Worm (Caenorhabditis elegans) whole organism, L2 larva: ENCODE data around the gene ric-3.

Experiments
- C34F6.9 ChIP-seq: fragments of 150-350 bp; optimal IDR thresholded peaks from 2 replicates; lab custom pipeline; 2014; ENCODE audit warnings: missing biosample characterization, missing genetic modification characterization
- F13H6.1 ChIP-seq: sonication (generic microtip); optimal IDR thresholded peaks from 2 replicates; lab custom pipeline; 2016; ENCODE audit warnings: missing genetic modification characterization, missing compliant biosample characterization
- R02D3.7 ChIP-seq: fragments of 150-350 bp; optimal IDR thresholded peaks from 2 replicates; lab custom pipeline; 2014; ENCODE audit warnings: missing biosample characterization, missing genetic modification characterization
- Y55F3AM.14 ChIP-seq: fragments of 200-800 bp; sonication (Bioruptor generic); optimal IDR thresholded peaks from 2 replicates; lab custom pipeline; 2018; ENCODE audit warnings: mild to moderate bottlenecking, missing genetic modification characterization, missing compliant biosample characterization
- ZK546.5 ChIP-seq: sonication (generic microtip); optimal IDR thresholded peaks from 2 replicates; lab custom pipeline; 2017; ENCODE audit warnings: missing biosample characterization, missing genetic modification characterization
- alr-1 ChIP-seq: fragments of 150-350 bp; optimal IDR thresholded peaks from 2 replicates; lab custom pipeline; 2014; ENCODE audit warnings: missing biosample characterization, missing genetic modification characterization
- aly-2 ChIP-seq: fragments of 150-350 bp; optimal IDR thresholded peaks from 2 replicates; lab custom pipeline; 2014; ENCODE audit warnings: missing biosample characterization, missing genetic modification characterization
- ama-1 ChIP-seq: fragments of 150-350 bp; optimal IDR thresholded peaks from 2 replicates; lab custom pipeline; 2018; ENCODE audit warnings: inconsistent platforms
- blmp-1 ChIP-seq: sonication (generic microtip); optimal IDR thresholded peaks from 2 replicates; lab custom pipeline; 2017; ENCODE audit warnings: missing genetic modification characterization, mild to moderate bottlenecking, missing compliant biosample characterization, antibody characterized with exemption, moderate library complexity; ENCODE audit not compliant: insufficient read depth
- ceh-16 ChIP-seq: fragments of 150-350 bp; optimal IDR thresholded peaks from 2 replicates; lab custom pipeline; 2014; ENCODE audit warnings: missing biosample characterization, missing genetic modification characterization
- ceh-82 ChIP-seq: fragments of 150-350 bp; optimal IDR thresholded peaks from 2 replicates; lab custom pipeline; 2014; ENCODE audit warnings: missing biosample characterization, missing genetic modification characterization
- crh-2 ChIP-seq: sonication (generic microtip); optimal IDR thresholded peaks from 2 replicates; lab custom pipeline; 2017; ENCODE audit warnings: missing biosample characterization, missing genetic modification characterization
- dmd-4 ChIP-seq: sonication (generic microtip); optimal IDR thresholded peaks from 2 replicates; lab custom pipeline; 2017; ENCODE audit warnings: missing biosample characterization, missing genetic modification characterization
- egl-27 ChIP-seq: sonication (generic microtip); optimal IDR thresholded peaks from 3 replicates; lab custom pipeline; 2017; ENCODE audit warnings: missing biosample characterization, missing genetic modification reagents, missing genetic modification characterization
- elt-1 ChIP-seq: fragments of 150-350 bp; optimal IDR thresholded peaks from 2 replicates; lab custom pipeline; 2014; ENCODE audit warnings: missing biosample characterization, missing genetic modification characterization
- elt-3 ChIP-seq: sonication (generic microtip); optimal IDR thresholded peaks from 2 replicates; lab custom pipeline; 2017; ENCODE audit warnings: missing biosample characterization, missing genetic modification characterization
- fos-1 ChIP-seq: fragments of 150-350 bp; optimal IDR thresholded peaks from 2 replicates; lab custom pipeline; 2014; ENCODE audit warnings: missing biosample characterization, missing genetic modification characterization
- gmeb-1 ChIP-seq: fragments of 150-350 bp; optimal IDR thresholded peaks from 2 replicates; lab custom pipeline; 2014; ENCODE audit warnings: missing biosample characterization, missing genetic modification characterization
- lin-11 ChIP-seq: fragments of 150-350 bp; sonication (generic microtip); optimal IDR thresholded peaks from 2 replicates; lab custom pipeline; 2014; ENCODE audit warnings: missing biosample characterization, missing genetic modification characterization, inconsistent platforms, mixed read lengths
- lin-13 ChIP-seq: fragments of 150-350 bp; optimal IDR thresholded peaks from 2 replicates; lab custom pipeline; 2014; ENCODE audit warnings: missing biosample characterization, missing genetic modification reagents, missing genetic modification characterization
- lin-39 ChIP-seq: fragments of 150-350 bp; optimal IDR thresholded peaks from 2 replicates; lab custom pipeline; 2014; ENCODE audit warnings: missing biosample characterization, missing genetic modification reagents, missing genetic modification characterization
- lsy-2 ChIP-seq, 2 experiments: fragments of 150-350 bp in 1 of 2; sonication (generic microtip) in 1 of 2; optimal IDR thresholded peaks; 2 replicates each; lab custom pipeline; 2014 to 2017; ENCODE audit warnings: missing biosample characterization in 2 of 2, missing genetic modification characterization in 2 of 2
- mab-5 ChIP-seq: fragments of 150-350 bp; optimal IDR thresholded peaks from 2 replicates; lab custom pipeline; 2014; ENCODE audit warnings: missing biosample characterization, missing genetic modification characterization
- mbf-1 ChIP-seq: sonication (generic microtip); optimal IDR thresholded peaks from 2 replicates; lab custom pipeline; 2017; ENCODE audit warnings: missing biosample characterization, missing genetic modification characterization
- mdl-1 ChIP-seq, 2 experiments: fragments of 150-350 bp in 1 of 2; sonication (generic microtip) in 1 of 2; optimal IDR thresholded peaks; 2 replicates each; lab custom pipeline; 2017; ENCODE audit warnings: missing biosample characterization in 2 of 2, missing genetic modification characterization in 2 of 2
- nhr-10 ChIP-seq: sonication (generic microtip); optimal IDR thresholded peaks from 2 replicates; lab custom pipeline; 2017; ENCODE audit warnings: missing biosample characterization, missing genetic modification characterization
- nhr-11 ChIP-seq: fragments of 150-350 bp; optimal IDR thresholded peaks from 2 replicates; lab custom pipeline; 2014; ENCODE audit warnings: missing biosample characterization, missing genetic modification characterization
- nhr-12 ChIP-seq: fragments of 150-350 bp; optimal IDR thresholded peaks from 2 replicates; lab custom pipeline; 2014; ENCODE audit warnings: missing biosample characterization, missing genetic modification characterization
- nhr-129 ChIP-seq: fragments of 150-350 bp; optimal IDR thresholded peaks from 2 replicates; lab custom pipeline; 2014; ENCODE audit warnings: missing biosample characterization, missing genetic modification characterization
- nhr-21 ChIP-seq: fragments of 150-350 bp; optimal IDR thresholded peaks from 2 replicates; lab custom pipeline; 2014; ENCODE audit warnings: missing biosample characterization, missing genetic modification characterization
- nhr-23 ChIP-seq: fragments of 150-350 bp; optimal IDR thresholded peaks from 2 replicates; lab custom pipeline; 2014; ENCODE audit warnings: missing biosample characterization, missing genetic modification reagents, missing genetic modification characterization
- nhr-237 ChIP-seq: fragments of 150-350 bp; optimal IDR thresholded peaks from 2 replicates; lab custom pipeline; 2014; ENCODE audit warnings: missing biosample characterization, missing genetic modification characterization
- nhr-25 ChIP-seq: fragments of 150-350 bp; sonication (generic microtip); optimal IDR thresholded peaks from 3 replicates; lab custom pipeline; 2014; ENCODE audit warnings: missing biosample characterization, missing genetic modification characterization
- nhr-6 ChIP-seq: fragments of 150-350 bp; optimal IDR thresholded peaks from 2 replicates; lab custom pipeline; 2014; ENCODE audit warnings: missing biosample characterization, missing genetic modification characterization
- nhr-77 ChIP-seq: fragments of 150-350 bp; optimal IDR thresholded peaks from 2 replicates; lab custom pipeline; 2014; ENCODE audit warnings: missing biosample characterization, missing genetic modification characterization
- peb-1 ChIP-seq: fragments of 150-350 bp; optimal IDR thresholded peaks from 2 replicates; lab custom pipeline; 2014; ENCODE audit warnings: missing biosample characterization, missing genetic modification characterization
- sem-4 ChIP-seq: fragments of 150-350 bp; optimal IDR thresholded peaks from 2 replicates; lab custom pipeline; 2014; ENCODE audit warnings: missing biosample characterization, missing genetic modification reagents, missing genetic modification characterization
- skn-1 ChIP-seq: sonication (generic microtip); optimal IDR thresholded peaks from 2 replicates; lab custom pipeline; 2017; ENCODE audit warnings: missing biosample characterization, missing genetic modification characterization
- sma-3 ChIP-seq: sonication (generic microtip); optimal IDR thresholded peaks from 2 replicates; lab custom pipeline; 2016; ENCODE audit warnings: missing genetic modification reagents, missing genetic modification characterization, missing compliant biosample characterization
- sma-9 ChIP-seq, 2 experiments: fragments of 150-350 bp in 1 of 2; sonication (generic microtip) in 1 of 2; optimal IDR thresholded peaks; 2 replicates each; lab custom pipeline; 2014 to 2016; ENCODE audit warnings: missing genetic modification characterization in 2 of 2, mild to moderate bottlenecking in 1 of 2, missing biosample characterization in 1 of 2, missing compliant biosample characterization in 1 of 2, missing genetic modification reagents in 1 of 2, moderate library complexity in 1 of 2
- snpc-4 ChIP-seq: fragments of 150-350 bp; optimal IDR thresholded peaks from 2 replicates; lab custom pipeline; 2014; ENCODE audit warnings: missing biosample characterization, missing genetic modification characterization
- unc-39 ChIP-seq: fragments of 150-350 bp; optimal IDR thresholded peaks from 2 replicates; lab custom pipeline; 2014; ENCODE audit warnings: missing biosample characterization, missing genetic modification characterization
- unc-55 ChIP-seq: fragments of 150-350 bp; sonication (generic microtip); optimal IDR thresholded peaks from 3 replicates; lab custom pipeline; 2014; ENCODE audit warnings: missing biosample characterization, missing genetic modification reagents, missing genetic modification characterization
- unc-62 ChIP-seq: fragments of 150-350 bp; optimal IDR thresholded peaks from 2 replicates; lab custom pipeline; 2014; ENCODE audit warnings: missing biosample characterization, missing genetic modification reagents, missing genetic modification characterization
- zag-1 ChIP-seq: fragments of 150-350 bp; optimal IDR thresholded peaks from 2 replicates; lab custom pipeline; 2014; ENCODE audit warnings: missing biosample characterization, missing genetic modification characterization
- ztf-1 ChIP-seq: fragments of 200-800 bp; sonication (Bioruptor generic); conservative IDR thresholded peaks from 2 replicates; pipeline ENCODE4 v1.3.6; 2022; ENCODE audit warnings: missing genetic modification characterization, missing compliant biosample characterization
- ztf-11 ChIP-seq: sonication (generic microtip); optimal IDR thresholded peaks from 2 replicates; lab custom pipeline; 2017; ENCODE audit warnings: missing biosample characterization, missing genetic modification characterization
- ztf-4 ChIP-seq: fragments of 150-350 bp; optimal IDR thresholded peaks from 2 replicates; lab custom pipeline; 2014; ENCODE audit warnings: missing biosample characterization, missing genetic modification characterization

The ric-3 gene

DNA sequence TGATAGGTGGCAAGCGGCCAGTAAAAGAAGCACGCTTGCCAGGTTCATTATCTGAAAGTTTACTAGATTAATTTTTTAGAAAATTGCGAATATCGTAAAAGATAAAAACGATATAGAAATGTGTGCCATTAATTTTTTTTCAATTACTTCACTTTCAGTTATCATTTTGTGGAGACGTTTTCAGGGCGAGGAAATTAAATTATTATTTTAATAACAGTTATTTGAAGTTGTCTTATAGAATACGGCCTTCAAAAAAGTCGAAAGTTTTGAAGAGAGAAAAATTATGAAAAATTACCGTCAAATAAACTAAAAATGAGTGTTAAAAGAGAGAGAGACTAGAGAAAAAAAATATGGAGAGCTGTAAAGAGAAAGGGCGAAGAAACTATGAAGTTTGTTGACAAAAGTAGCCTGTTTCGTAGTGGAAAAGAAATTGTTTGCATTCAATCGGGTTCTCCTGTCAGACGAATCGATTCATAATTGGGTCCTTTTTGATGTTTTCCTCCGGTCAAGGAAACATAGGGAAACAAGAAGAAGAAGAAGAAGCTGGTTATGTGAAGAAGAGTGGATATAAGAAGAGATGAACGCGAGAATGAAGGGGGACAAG, 16.7 kb downstream of the ric-3 start, which contains the start of gene erp-44.2:
Gene erp-44.2 (minus strand): TSS at position 51 of the 604 bp plus-strand sequence.
- TF ChIP-seq nhr-6 (tag; lab: Kevin White, UChicago) (no peak), dmd-4 (tag; lab: Kevin White, UChicago) (no peak), lsy-2 (tag; optimal IDR thresholded peaks at IDR 0.05; lab: Kevin White, UChicago) (no peak), unc-39 (tag; lab: Kevin White, UChicago) (no peak), blmp-1 (tag; lab: Kevin White, UChicago) (no peak), ZK546.5 (tag; lab: Kevin White, UChicago) (no peak), ztf-4 (tag; lab: Kevin White, UChicago) (no peak), zag-1 (tag; lab: Kevin White, UChicago) (no peak), nhr-23 (tag; lab: Kevin White, UChicago) (no peak), aly-2 (tag; lab: Kevin White, UChicago) (no peak), mab-5 (tag; lab: Kevin White, UChicago) (no peak)

DNA sequence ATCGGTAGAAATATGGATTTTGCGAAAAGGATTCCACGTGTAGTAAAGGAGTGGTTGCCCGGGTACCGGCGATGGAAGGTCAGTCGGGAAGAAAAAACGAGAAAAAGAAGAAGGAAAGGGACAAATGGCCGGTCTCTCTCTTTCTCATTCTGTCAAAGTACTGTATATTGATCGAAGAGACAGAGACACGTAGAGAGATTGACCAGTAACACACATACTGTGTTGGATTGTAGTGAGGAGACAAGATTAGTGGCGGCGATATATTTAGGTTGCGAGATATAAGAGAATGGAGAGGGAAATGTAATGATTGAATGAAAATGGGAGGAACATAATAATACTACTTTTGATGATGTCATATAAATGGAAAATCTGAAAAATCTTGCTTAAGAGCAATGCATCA, 18.0 kb downstream of the ric-3 start:
- TF ChIP-seq nhr-21 (tag; lab: Kevin White, UChicago) (peak; percentile 4), unc-62 (no peak), nhr-77 (tag; lab: Kevin White, UChicago) (no peak), C34F6.9 (peak; percentile 8), ztf-4 (tag; lab: Kevin White, UChicago) (no peak), ama-1 (lab: Kevin White, UChicago) (no peak), skn-1 (tag; lab: Kevin White, UChicago) (no peak), mdl-1 (tag; optimal IDR thresholded peaks at IDR 0.05; lab: Kevin White, UChicago) (no peak), mbf-1 (tag; lab: Kevin White, UChicago) (no peak), ztf-1 (no peak), ceh-82 (tag; lab: Kevin White, UChicago) (no peak), elt-1 (tag; lab: Kevin White, UChicago) (no peak), nhr-129 (tag; lab: Kevin White, UChicago) (peak; percentile 29), lin-13 (GFP tag; lab: Kevin White, UChicago) (no peak), nhr-6 (tag; lab: Kevin White, UChicago) (no peak), ceh-16 (tag; lab: Kevin White, UChicago) (no peak), nhr-23 (tag; lab: Kevin White, UChicago) (no peak), peb-1 (tag; lab: Kevin White, UChicago) (no peak), snpc-4 (tag; lab: Kevin White, UChicago) (no peak), unc-55 (GFP tag; lab: Kevin White, UChicago) (no peak), crh-2 (no peak), Y55F3AM.14 (GFP tag; lab: Kevin White, UChicago) (no peak), sma-3 (peak; percentile 19), egl-27 (no peak), sma-9 (GFP tag; optimal IDR thresholded peaks at IDR 0.05; lab: Kevin White, UChicago) (no peak), sma-9 (tag; optimal IDR thresholded peaks at IDR 0.05; lab: Kevin White, UChicago) (no peak), aly-2 (tag; lab: Kevin White, UChicago) (no peak), nhr-25 (peak; percentile 44), mab-5 (tag; lab: Kevin White, UChicago) (no peak), ztf-11 (no peak), lin-11 (tag; lab: Kevin White, UChicago) (no peak), gmeb-1 (tag; lab: Kevin White, UChicago) (no peak), alr-1 (no peak), dmd-4 (tag; lab: Kevin White, UChicago) (no peak), unc-39 (tag; lab: Kevin White, UChicago) (no peak), nhr-10 (no peak), F13H6.1 (tag; lab: Kevin White, UChicago) (no peak), nhr-11 (no peak), lin-39 (tag; lab: Kevin White, UChicago) (no peak), blmp-1 (tag; lab: Kevin White, UChicago) (peak; percentile 39), elt-3 (tag; lab: Kevin White, UChicago) (no peak), nhr-12 (no peak), R02D3.7 (tag; lab: Kevin White, UChicago) (no peak), lsy-2 (tag; optimal IDR thresholded peaks at IDR 0.05; lab: Kevin White, UChicago) (peak in 1 of 2 experiments; percentile 38), zag-1 (tag; lab: Kevin White, UChicago) (no peak), nhr-237 (tag; lab: Kevin White, UChicago) (no peak), ZK546.5 (tag; lab: Kevin White, UChicago) (no peak), fos-1 (tag; lab: Kevin White, UChicago) (peak; percentile 6), sem-4 (tag; lab: Kevin White, UChicago) (no peak)
